Worm (Caenorhabditis elegans): ENCODE measurements around the gene sdz-26.

Gene sdz-26

ce11 chrII:14413035-14413525 is 31.5 kb downstream of the sdz-26 start, which contains the start of gene exl-1 (continued):
- TF ChIP-seq F16B12.6 (tag; optimal IDR thresholded peaks at IDR 0.05) (no peak), lir-3 (tag; optimal IDR thresholded peaks at IDR 0.05; ENCODE audit: poor library complexity) (no peak), nhr-90 (tag; optimal IDR thresholded peaks at IDR 0.05; ENCODE audit: poor library complexity) (no peak), lin-39 (tag; optimal IDR thresholded peaks at IDR 0.05) (no peak), snu-23 (GFP tag; optimal IDR thresholded peaks at IDR 0.05) (no peak), elt-2 (tag; optimal IDR thresholded peaks at IDR 0.05) (no peak), ztf-11 (tag; optimal IDR thresholded peaks at IDR 0.05) (no peak), efl-3 (GFP tag; optimal IDR thresholded peaks at IDR 0.05) (no peak), fkh-4 (tag; optimal IDR thresholded peaks at IDR 0.05; ENCODE audit: borderline replicate concordance) (no peak), ets-5 (GFP tag; IDR thresholded peaks at IDR 0.05) (no peak), aly-2 (tag; optimal IDR thresholded peaks at IDR 0.05) (no peak)

- TF ChIP-seq nhr-12 (tag; optimal IDR thresholded peaks at IDR 0.05) (no peak), ceh-82 (tag; optimal IDR thresholded peaks at IDR 0.05) (no peak), zip-4 (GFP tag; optimal IDR thresholded peaks at IDR 0.05) (no peak), sox-4 (tag; optimal IDR thresholded peaks at IDR 0.05) (no peak), nhr-71 (tag; optimal IDR thresholded peaks at IDR 0.05) (no peak), lin-13 (GFP tag; optimal IDR thresholded peaks at IDR 0.05) (no peak)
These were observed 32.2 kb downstream of the sdz-26 start for ce11 chrII:14413709-14414108.

- TF ChIP-seq sup-37 (GFP tag; optimal IDR thresholded peaks at IDR 0.05) (no peak), hpl-2 (GFP tag; optimal IDR thresholded peaks at IDR 0.05) (no peak), nhr-85 (tag) (no peak), lir-3 (tag; optimal IDR thresholded peaks at IDR 0.05; ENCODE audit: poor library complexity) (no peak), C16A3.4 (tag; optimal IDR thresholded peaks at IDR 0.05) (no peak), fkh-10 (GFP tag; optimal IDR thresholded peaks at IDR 0.05) (no peak), C04F5.9 (tag; optimal IDR thresholded peaks at IDR 0.05) (no peak), ceh-82 (tag; optimal IDR thresholded peaks at IDR 0.05) (no peak), unc-62 (GFP tag; optimal IDR thresholded peaks at IDR 0.05) (no peak), ets-5 (GFP tag; IDR thresholded peaks at IDR 0.05) (no peak), unc-98 (GFP tag; IDR thresholded peaks at IDR 0.05) (no peak), egl-13 (tag; optimal IDR thresholded peaks at IDR 0.05) (no peak), snpc-4 (tag; optimal IDR thresholded peaks at IDR 0.05) (no peak), snu-23 (GFP tag; optimal IDR thresholded peaks at IDR 0.05) (no peak), efl-3 (GFP tag; optimal IDR thresholded peaks at IDR 0.05) (no peak), nhr-71 (tag; optimal IDR thresholded peaks at IDR 0.05) (no peak), nhr-20 (tag; optimal IDR thresholded peaks at IDR 0.05) (no peak), dpl-1 (GFP tag; optimal IDR thresholded peaks at IDR 0.05) (no peak), ceh-88 (GFP tag; IDR thresholded peaks at IDR 0.05) (no peak)
These were observed 33.9 kb downstream of the sdz-26 start for ce11 chrII:14415427-14415826.

DNA sequence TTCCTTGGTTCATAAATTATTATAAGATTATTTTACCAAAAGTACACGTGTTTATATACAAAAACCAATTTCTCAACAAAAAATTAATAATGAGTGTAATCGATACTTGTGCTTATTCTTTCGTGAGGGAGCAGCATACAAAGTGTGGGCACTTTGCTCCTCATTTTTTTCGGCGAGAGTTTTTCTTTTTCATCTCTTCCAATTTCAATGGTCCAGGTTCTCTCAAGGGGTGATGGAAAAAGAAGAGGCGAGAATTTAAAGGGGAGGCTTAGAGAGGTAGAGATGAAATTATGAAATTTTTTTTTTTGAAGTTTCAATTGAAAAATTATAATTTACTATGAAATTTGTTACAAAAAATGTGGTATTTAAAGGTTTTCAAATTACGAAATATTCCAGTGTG is 35.4 kb downstream of the sdz-26 start:
- TF ChIP-seq efl-1 (optimal IDR thresholded peaks at IDR 0.05): no peak
- TF ChIP-seq efl-1 (GFP tag; optimal IDR thresholded peaks at IDR 0.05 in 1 of 2): peak in 1 of 2 experiments; percentile 56
- TF ChIP-seq sup-37 (GFP tag; optimal IDR thresholded peaks at IDR 0.05): no peak

- TF ChIP-seq pag-3 (tag; optimal IDR thresholded peaks at IDR 0.05; ENCODE audit: borderline replicate concordance, insufficient read depth): no peak
These were observed 43.2 kb downstream of the sdz-26 start, which contains the start of gene plx-2 for ce11 chrII:14424791-14425190. Gene plx-2 (minus strand): TSS chrII:14424891.

All from whole organism, L1 larva.